Fruit fly (Drosophila melanogaster) whole organism, embryonic: ENCODE data around the gene CG9107.
A peak's percentile ranks its signal among the peaks of the same experiment; 100 is the strongest.

ENCODE experiments used
- ATbp ChIP-seq: fragments of 200-800 bp; sonication (Bioruptor generic); optimal IDR thresholded peaks from 2 replicates; lab custom pipeline; 2017; ENCODE audit warnings: missing biosample characterization, mild to moderate bottlenecking, missing genetic modification characterization, missing genetic modification reagents
- CG10147 ChIP-seq: fragments of 200-800 bp; sonication (Bioruptor generic); optimal IDR thresholded peaks from 2 replicates; lab custom pipeline; 2019; ENCODE audit warnings: missing biosample characterization, mild to moderate bottlenecking, missing genetic modification characterization, moderate library complexity
- CG11093 ChIP-seq: fragments of 200-800 bp; sonication (Bioruptor generic); IDR thresholded peaks from 3 replicates; pipeline ENCODE4 v1.3.6; 2022; ENCODE audit warnings: missing biosample characterization, missing genetic modification characterization
- CG11695 ChIP-seq: fragments of 200-800 bp; sonication (Bioruptor generic); IDR thresholded peaks from 3 replicates; pipeline ENCODE4 v1.3.6; 2022; ENCODE audit warnings: missing biosample characterization, missing genetic modification characterization
- CG12104 ChIP-seq: fragments of 200-800 bp; sonication (Bioruptor generic); optimal IDR thresholded peaks from 3 replicates; lab custom pipeline; 2016; ENCODE audit warnings: missing biosample characterization, missing genetic modification characterization
- CG12155 ChIP-seq: fragments of 200-800 bp; sonication (Bioruptor generic); optimal IDR thresholded peaks from 3 replicates; lab custom pipeline; 2016; ENCODE audit warnings: missing biosample characterization, missing genetic modification characterization
- CG12299 ChIP-seq: fragments of 200-800 bp; sonication (Bioruptor generic); optimal IDR thresholded peaks from 2 replicates; lab custom pipeline; 2018; ENCODE audit warnings: missing biosample characterization, mild to moderate bottlenecking, missing genetic modification characterization
- CG14667 ChIP-seq: fragments of 200-800 bp; sonication (Bioruptor generic); IDR thresholded peaks from 2 replicates; pipeline ENCODE4 v1.3.6; 2022; ENCODE audit warnings: missing biosample characterization, missing genetic modification characterization
- CG14710 ChIP-seq: fragments of 200-800 bp; sonication (Bioruptor generic); optimal IDR thresholded peaks from 3 replicates; lab custom pipeline; 2019; ENCODE audit warnings: missing biosample characterization, mild to moderate bottlenecking, missing genetic modification characterization, moderate library complexity
- CG15514 ChIP-seq: fragments of 200-800 bp; sonication (Bioruptor generic); optimal IDR thresholded peaks from 3 replicates; lab custom pipeline; 2017; ENCODE audit warnings: missing biosample characterization, missing genetic modification characterization, mild to moderate bottlenecking, moderate library complexity, missing genetic modification reagents
- CG17912 ChIP-seq: fragments of 200-800 bp; sonication (Bioruptor generic); optimal IDR thresholded peaks from 2 replicates; lab custom pipeline; 2018; ENCODE audit warnings: missing biosample characterization, mild to moderate bottlenecking, missing genetic modification characterization
- CG3281 ChIP-seq: fragments of 200-800 bp; sonication (Bioruptor generic); optimal IDR thresholded peaks from 3 replicates; lab custom pipeline; 2017; ENCODE audit warnings: missing biosample characterization, mild to moderate bottlenecking, missing genetic modification characterization
- CG4854 ChIP-seq: fragments of 200-800 bp; sonication (Bioruptor generic); optimal IDR thresholded peaks from 2 replicates; lab custom pipeline; 2016; ENCODE audit warnings: missing biosample characterization, missing genetic modification characterization, inconsistent platforms
- CG6765 ChIP-seq: fragments of 200-800 bp; sonication (Bioruptor generic); optimal IDR thresholded peaks from 3 replicates; lab custom pipeline; 2017; ENCODE audit warnings: missing biosample characterization, mild to moderate bottlenecking, missing genetic modification characterization
- CkIIα-i1 ChIP-seq: fragments of 200-800 bp; sonication (Bioruptor generic); IDR thresholded peaks from 2 replicates; pipeline ENCODE4 v1.3.6; 2022; ENCODE audit warnings: missing biosample characterization, missing genetic modification characterization
- D ChIP-seq, 2 experiments: fragments of 200-800 bp in 1 of 2; fragments of >200 bp in 1 of 2; sonication (Bioruptor generic) in 1 of 2; optimal IDR thresholded peaks; 2 replicates in 1 of 2; 3 replicates in 1 of 2; lab custom pipeline; 2017; ENCODE audit warnings: mild to moderate bottlenecking in 1 of 2, missing biosample characterization in 1 of 2, missing genetic modification characterization in 1 of 2, missing genetic modification reagents in 1 of 2
- Doc2 ChIP-seq: fragments of 200-800 bp; sonication (Bioruptor generic); IDR thresholded peaks from 2 replicates; pipeline ENCODE4 v1.3.6; 2022; ENCODE audit warnings: missing biosample characterization, missing genetic modification characterization
- Doc3 ChIP-seq: fragments of 200-800 bp; sonication (Bioruptor generic); IDR thresholded peaks from 3 replicates; pipeline ENCODE4 v1.3.6; 2022; ENCODE audit warnings: missing biosample characterization, missing genetic modification characterization; ENCODE audit not compliant: partially characterized antibody
- Fer2 ChIP-seq: fragments of 200-800 bp; sonication (Bioruptor generic); optimal IDR thresholded peaks from 2 replicates; lab custom pipeline; 2018; ENCODE audit warnings: missing biosample characterization, mild to moderate bottlenecking, missing genetic modification characterization, moderate library complexity
- Hey ChIP-seq: fragments of 200-800 bp; sonication (Bioruptor generic); optimal IDR thresholded peaks from 3 replicates; lab custom pipeline; 2018; ENCODE audit warnings: missing biosample characterization, mild to moderate bottlenecking, missing genetic modification characterization
- HmgD ChIP-seq: fragments of 200-800 bp; sonication (Bioruptor generic); optimal IDR thresholded peaks from 3 replicates; lab custom pipeline; 2016; ENCODE audit warnings: missing biosample characterization, missing genetic modification characterization
- Nf-YA ChIP-seq: fragments of 200-800 bp; sonication (Bioruptor generic); IDR thresholded peaks from 2 replicates; pipeline ENCODE4 v1.3.6; 2022; ENCODE audit warnings: missing biosample characterization, missing genetic modification characterization
- Rfx ChIP-seq: fragments of 200-800 bp; sonication (Bioruptor generic); IDR thresholded peaks from 2 replicates; pipeline ENCODE4 v1.3.6; 2022; ENCODE audit warnings: missing biosample characterization, missing genetic modification characterization
- TFAM ChIP-seq: fragments of 200-800 bp; sonication (Bioruptor generic); optimal IDR thresholded peaks from 2 replicates; lab custom pipeline; 2017; ENCODE audit warnings: missing biosample characterization, missing genetic modification characterization, inconsistent platforms
- ac ChIP-seq: fragments of 200-800 bp; sonication (Bioruptor generic); optimal IDR thresholded peaks from 3 replicates; lab custom pipeline; 2017; ENCODE audit warnings: missing biosample characterization, mild to moderate bottlenecking, missing genetic modification characterization
- croc ChIP-seq: fragments of 200-800 bp; sonication (Bioruptor generic); conservative IDR thresholded peaks from 3 replicates; pipeline ENCODE4 v1.3.6; 2022; ENCODE audit warnings: missing biosample characterization, missing genetic modification characterization
- crp ChIP-seq, 2 experiments: fragments of 200-800 bp; sonication (Bioruptor generic); optimal IDR thresholded peaks; 2 replicates in 1 of 2; 3 replicates in 1 of 2; lab custom pipeline; 2017; ENCODE audit warnings: missing biosample characterization in 2 of 2, missing genetic modification characterization in 2 of 2, mild to moderate bottlenecking in 1 of 2, moderate library complexity in 1 of 2
- klu ChIP-seq: fragments of 200-800 bp; sonication (Bioruptor generic); IDR thresholded peaks from 2 replicates; pipeline ENCODE4 v1.3.6; 2022; ENCODE audit warnings: missing biosample characterization, missing genetic modification characterization
- lab ChIP-seq: fragments of 200-800 bp; sonication (Bioruptor generic); optimal IDR thresholded peaks from 3 replicates; lab custom pipeline; 2017; ENCODE audit warnings: missing biosample characterization, missing genetic modification characterization, mild to moderate bottlenecking, moderate library complexity, missing genetic modification reagents
- lilli ChIP-seq: fragments of 200-800 bp; sonication (Bioruptor generic); optimal IDR thresholded peaks from 3 replicates; lab custom pipeline; 2016; ENCODE audit warnings: missing biosample characterization, missing genetic modification characterization
- mam ChIP-seq: fragments of 200-800 bp; sonication (Bioruptor generic); optimal IDR thresholded peaks from 3 replicates; lab custom pipeline; 2016; ENCODE audit warnings: missing biosample characterization, missing genetic modification characterization
- nau ChIP-seq: fragments of 200-800 bp; sonication (Bioruptor generic); optimal IDR thresholded peaks from 3 replicates; lab custom pipeline; 2017; ENCODE audit warnings: missing biosample characterization, mild to moderate bottlenecking, missing genetic modification characterization, missing genetic modification reagents
- peb ChIP-seq: fragments of 200-800 bp; sonication (Bioruptor generic); IDR thresholded peaks from 2 replicates; pipeline ENCODE4 v1.3.6; 2022; ENCODE audit warnings: missing biosample characterization, missing genetic modification characterization
- pzg ChIP-seq: fragments of 200-800 bp; sonication (Bioruptor generic); optimal IDR thresholded peaks from 3 replicates; lab custom pipeline; 2018; ENCODE audit warnings: missing biosample characterization, mild to moderate bottlenecking, missing genetic modification characterization, moderate library complexity
- run ChIP-seq: fragments of 200-800 bp; sonication (Bioruptor generic); optimal IDR thresholded peaks from 3 replicates; lab custom pipeline; 2018; ENCODE audit warnings: missing biosample characterization, mild to moderate bottlenecking, missing genetic modification characterization
- sd ChIP-seq: fragments of 200-800 bp; sonication (Bioruptor generic); optimal IDR thresholded peaks from 3 replicates; lab custom pipeline; 2018; ENCODE audit warnings: missing biosample characterization, mild to moderate bottlenecking, missing genetic modification characterization, moderate library complexity
- sob ChIP-seq: fragments of 200-800 bp; sonication (Bioruptor generic); IDR thresholded peaks from 2 replicates; pipeline ENCODE4 v1.3.6; 2022; ENCODE audit warnings: missing biosample characterization, missing genetic modification characterization
- sug ChIP-seq: fragments of 200-800 bp; optimal IDR thresholded peaks from 2 replicates; lab custom pipeline; 2019; ENCODE audit warnings: missing biosample characterization, mild to moderate bottlenecking, missing genetic modification characterization, moderate library complexity
- tap ChIP-seq: fragments of 200-800 bp; optimal IDR thresholded peaks from 3 replicates; lab custom pipeline; 2019; ENCODE audit warnings: missing biosample characterization, mild to moderate bottlenecking, missing genetic modification characterization, moderate library complexity
- usp ChIP-seq: fragments of >200 bp; optimal IDR thresholded peaks from 2 replicates; lab custom pipeline; 2017; ENCODE audit warnings: missing biosample characterization, missing genetic modification characterization

CG9107 gene

dm6 chr2L:5977070-5977728, 47.1 kb downstream of the CG9107 start (continued):
- TF ChIP-seq CG11695: no peak
- TF ChIP-seq CG12155 (GFP tag; lab: Kevin White, UChicago): no peak
- TF ChIP-seq CG17912 (GFP tag; lab: Kevin White, UChicago): no peak
- TF ChIP-seq CG14667 (GFP tag; lab: Robert Waterston, UW): no peak
- no peak for TF ChIP-seq CG11093 (GFP tag; lab: Robert Waterston, UW)
- TF ChIP-seq crp (GFP tag; optimal IDR thresholded peaks at IDR 0.05; lab: Kevin White, UChicago): peak in 1 of 2 experiments; percentile 75
- TF ChIP-seq CG4854 (GFP tag; lab: Kevin White, UChicago): no peak
- TF ChIP-seq CG3281: peak; percentile 20
- peak; percentile 20 for TF ChIP-seq nau (GFP tag; lab: Kevin White, UChicago)
- peak; percentile 3 for TF ChIP-seq CG12299 (tag; lab: Kevin White, UChicago)
- no peak for TF ChIP-seq sd (tag; lab: Kevin White, UChicago)
- TF ChIP-seq mam (GFP tag; lab: Kevin White, UChicago): no peak
- no peak for TF ChIP-seq croc (GFP tag; lab: Robert Waterston, UW)
- no peak for TF ChIP-seq run (tag; lab: Kevin White, UChicago)
- no peak for TF ChIP-seq D (optimal IDR thresholded peaks at IDR 0.05; lab: Kevin White, UChicago)
- peak; percentile 37 for TF ChIP-seq D (GFP tag; optimal IDR thresholded peaks at IDR 0.05; lab: Kevin White, UChicago)
- TF ChIP-seq ATbp (GFP tag; lab: Kevin White, UChicago): no peak
- TF ChIP-seq TFAM (GFP tag; lab: Kevin White, UChicago): no peak
- TF ChIP-seq Rfx: no peak
- TF ChIP-seq CG6765 (GFP tag; lab: Kevin White, UChicago): peak; percentile 58
- peak; percentile 33 for TF ChIP-seq CG10147 (GFP tag; lab: Kevin White, UChicago)
- TF ChIP-seq tap (tag; lab: Kevin White, UChicago): peak; percentile 19
- no peak for TF ChIP-seq sob (GFP tag; lab: Robert Waterston, UW)
- no peak for TF ChIP-seq CG15514
- TF ChIP-seq HmgD (GFP tag; lab: Kevin White, UChicago): no peak
- no peak for TF ChIP-seq Doc2
- no peak for TF ChIP-seq Fer2 (tag; lab: Kevin White, UChicago)
- no peak for TF ChIP-seq Nf-YA
- TF ChIP-seq klu (GFP tag; lab: Robert Waterston, UW): no peak
- no peak for TF ChIP-seq CG12104
- TF ChIP-seq Hey (tag; lab: Kevin White, UChicago): peak; percentile 51
- TF ChIP-seq Doc3 (GFP tag; lab: Robert Waterston, UW): no peak
- TF ChIP-seq CkIIα-i1 (GFP tag; lab: Robert Waterston, UW): no peak
- no peak for TF ChIP-seq peb (GFP tag; lab: Robert Waterston, UW)
- TF ChIP-seq lilli (GFP tag; lab: Kevin White, UChicago): peak; percentile 7
- no peak for TF ChIP-seq usp (GFP tag; lab: Kevin White, UChicago)
- TF ChIP-seq pzg (GFP tag; lab: Kevin White, UChicago): peak; percentile 15
- TF ChIP-seq CG14710 (tag; lab: Kevin White, UChicago): no peak
- peak; percentile 58 for TF ChIP-seq lab (GFP tag; lab: Kevin White, UChicago)
- TF ChIP-seq sug (tag; lab: Kevin White, UChicago): peak; percentile 60
- no peak for TF ChIP-seq ac (GFP tag; lab: Kevin White, UChicago)
